Worm (Caenorhabditis elegans): ENCODE data around the gene F31F7.1.

ce11 chrV:6239855-6240254 is 36.4 kb upstream of the F31F7.1 start:
- no peak for TF ChIP-seq lin-26 (GFP tag; IDR thresholded peaks at IDR 0.05)
- no peak for TF ChIP-seq madf-6 (GFP tag; IDR thresholded peaks at IDR 0.05)
- TF ChIP-seq nfya-1 (tag; optimal IDR thresholded peaks at IDR 0.05; ENCODE audit: borderline replicate concordance, insufficient read depth), result no peak
- 0 out of 2 replicates have a peak, but pooled peaks have one; percentile 10 for TF ChIP-seq C06A6.2 (GFP tag; conservative IDR thresholded peaks at IDR 0.05)
- TF ChIP-seq athp-1 (tag; optimal IDR thresholded peaks at IDR 0.05), result no peak
- no peak for TF ChIP-seq Y95B8A.8 (GFP tag; IDR thresholded peaks at IDR 0.05)

All from whole organism, young adult.